Fruit fly (Drosophila melanogaster): ENCODE data around the gene RhoGDI.

Gene RhoGDI

dm6 chr3L:19905427-19905826, 23.1 kb upstream of the RhoGDI start:
- no peak for TF ChIP-seq CG17801 (GFP tag; optimal IDR thresholded peaks at IDR 0.05; ENCODE audit: partially characterized antibody)

DNA sequence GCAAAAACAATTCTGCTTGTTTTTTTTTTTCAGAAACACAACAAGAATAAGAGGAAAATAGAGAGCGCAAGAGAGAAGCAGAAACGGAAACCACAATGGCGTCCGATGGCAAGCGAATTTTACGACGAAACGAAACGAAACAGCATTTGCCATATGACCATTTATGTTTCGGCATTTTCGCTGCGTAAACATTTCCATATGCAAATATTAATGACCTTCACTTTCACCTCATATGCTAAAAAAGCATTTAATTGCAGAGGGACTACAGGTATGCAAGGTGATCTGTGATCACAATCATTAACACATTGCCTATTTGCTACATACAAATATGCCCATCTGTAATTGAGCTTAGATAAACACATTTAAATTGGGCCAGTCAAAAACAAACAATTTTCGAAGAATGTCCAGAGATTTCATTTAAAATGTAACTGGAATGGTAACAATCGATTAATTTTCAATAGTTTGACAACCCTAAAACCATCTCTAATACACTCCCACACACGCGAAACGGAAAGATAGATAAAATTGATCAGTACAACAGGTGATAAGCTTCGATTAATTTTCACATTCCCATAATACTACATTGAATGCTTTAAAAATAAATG, 22.3 kb upstream of the RhoGDI start:
- peak; percentile 59 for TF ChIP-seq CG17801 (GFP tag; optimal IDR thresholded peaks at IDR 0.05; ENCODE audit: partially characterized antibody)

DNA sequence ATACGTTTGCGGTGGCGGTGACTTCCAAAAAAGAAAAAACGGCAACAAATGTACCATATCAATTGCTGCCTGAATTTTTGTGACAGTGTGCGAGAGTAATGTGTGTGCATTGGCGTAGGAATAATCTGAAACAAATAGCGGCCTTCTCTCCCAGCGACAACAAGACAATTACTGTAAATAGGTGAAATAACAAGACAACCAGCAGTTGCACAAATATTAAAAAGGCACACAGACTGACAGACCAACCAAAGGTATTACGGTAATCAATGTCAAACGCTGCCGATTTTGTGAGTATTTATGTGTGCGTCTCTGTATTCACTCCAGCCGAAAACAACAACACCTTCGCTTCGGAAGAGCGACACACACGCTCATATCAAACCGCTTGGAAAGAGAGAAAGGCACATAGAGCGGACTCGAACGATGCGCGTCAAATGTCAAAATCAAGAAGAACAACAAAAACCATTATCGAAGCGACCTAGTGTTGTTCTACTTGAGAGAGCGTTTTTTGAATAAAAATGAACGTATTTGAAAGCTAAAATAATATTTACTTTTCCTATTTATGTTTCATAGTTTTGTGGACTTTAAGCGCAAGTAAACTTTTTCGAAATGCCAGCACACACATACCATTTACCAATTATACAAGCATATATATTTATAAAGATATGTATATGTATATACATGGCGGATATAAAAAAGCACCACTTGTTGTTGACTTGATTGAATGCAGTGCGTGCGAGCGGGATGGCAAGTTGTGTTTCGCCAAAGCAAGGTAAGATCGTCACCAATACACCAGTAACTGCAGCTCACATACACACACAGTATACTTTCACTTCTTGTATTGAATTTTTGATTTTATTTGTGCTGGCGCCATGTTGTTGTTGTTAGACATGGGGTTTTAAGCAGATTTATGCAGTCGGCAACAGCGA, 21.5 kb upstream of the RhoGDI start:
- no peak for TF ChIP-seq CG17801 (GFP tag; optimal IDR thresholded peaks at IDR 0.05; ENCODE audit: partially characterized antibody)

- no peak for TF ChIP-seq CG17801 (GFP tag; optimal IDR thresholded peaks at IDR 0.05; ENCODE audit: partially characterized antibody)
These were observed 20.9 kb upstream of the RhoGDI start for dm6 chr3L:19907706-19908070.

DNA sequence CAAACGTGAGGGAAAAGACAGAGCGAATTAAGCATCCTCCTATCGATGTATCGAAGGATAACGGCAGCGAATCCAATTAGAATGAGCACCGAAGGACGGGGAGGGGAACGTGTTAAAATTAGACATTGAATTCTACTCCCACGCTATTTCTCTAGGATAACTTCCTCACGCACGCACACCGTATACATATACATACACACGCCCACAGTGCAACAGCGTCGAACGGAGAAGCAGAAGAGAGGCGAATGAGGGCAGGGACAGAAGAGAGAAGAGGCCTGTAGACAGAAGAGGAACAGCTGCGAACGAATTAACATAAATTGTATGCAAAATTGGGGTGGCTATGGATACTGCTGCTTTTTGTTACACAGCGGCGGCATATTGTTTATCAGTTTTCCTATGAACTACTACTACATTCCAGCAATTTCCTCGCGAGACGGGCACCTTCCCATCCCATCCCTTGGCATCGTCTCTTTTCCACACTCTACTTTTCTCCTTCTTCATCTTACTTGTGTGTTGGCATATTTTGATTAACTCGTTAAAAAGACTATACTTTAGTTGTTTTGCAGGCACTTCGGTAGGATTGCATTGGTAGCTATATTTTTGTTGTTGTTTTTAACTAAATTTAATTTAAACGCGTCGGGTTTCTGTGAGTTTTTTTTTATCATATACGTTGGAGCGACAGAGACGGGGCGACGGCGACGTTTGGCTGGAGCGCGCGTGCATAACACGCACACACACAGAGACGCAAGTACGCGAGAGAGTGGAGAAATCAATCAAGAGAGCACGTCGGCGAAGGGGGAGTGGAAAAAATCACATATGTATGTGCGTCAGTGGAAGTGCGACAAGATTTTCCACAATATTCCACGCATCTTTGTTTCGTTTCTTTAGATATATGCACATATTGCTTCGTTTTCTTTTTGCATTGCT, 20.1 kb upstream of the RhoGDI start:
- TF ChIP-seq CG17801 (GFP tag; optimal IDR thresholded peaks at IDR 0.05; ENCODE audit: partially characterized antibody): no peak

- TF ChIP-seq CG17801 (GFP tag; optimal IDR thresholded peaks at IDR 0.05; ENCODE audit: partially characterized antibody): no peak
These were observed 19.1 kb upstream of the RhoGDI start for dm6 chr3L:19909234-19910053.

dm6 chr3L:19910054-19910414, 18.5 kb upstream of the RhoGDI start, which contains the start of the genes Mi-2 and Prp3:
Gene Mi-2, minus strand, starts transcription at chr3L:19910215.
Gene Prp3, plus strand, starts transcription at chr3L:19910300.
- TF ChIP-seq CG17801 (GFP tag; optimal IDR thresholded peaks at IDR 0.05; ENCODE audit: partially characterized antibody): peak; percentile 46

DNA sequence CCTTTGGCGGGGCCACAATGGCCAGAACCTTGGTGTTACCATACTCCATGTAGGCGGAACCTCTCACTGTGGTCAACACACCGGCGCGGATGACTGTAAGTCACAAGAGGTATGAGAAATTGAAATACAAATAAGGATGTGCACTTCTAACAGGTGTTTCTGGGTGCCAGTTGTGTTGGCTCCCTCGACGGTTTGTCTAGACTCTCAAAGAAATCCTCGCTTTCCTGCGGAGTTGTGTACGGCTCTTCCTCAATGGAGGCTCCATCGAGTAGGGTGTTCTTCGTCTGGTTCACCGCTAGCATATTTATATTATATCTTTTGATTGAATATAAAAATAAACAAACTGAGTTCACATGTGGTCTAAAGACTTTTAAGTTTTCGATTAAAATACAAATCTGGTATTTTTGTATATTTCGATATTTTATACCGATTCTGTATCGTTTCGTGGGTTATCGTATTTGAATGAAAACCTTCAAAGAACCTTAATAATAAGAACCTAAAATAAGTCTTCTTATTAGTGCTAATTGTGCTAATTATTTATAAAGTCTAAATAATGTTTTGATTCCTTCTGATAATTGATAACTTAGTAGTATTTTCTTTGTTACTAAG, 15.1 kb upstream of the RhoGDI start, which contains the start of gene Mtr3:
TSS of gene Mtr3 (minus strand) at position 388 of the 609 bp plus-strand sequence.
- no peak for TF ChIP-seq CG17801 (GFP tag; optimal IDR thresholded peaks at IDR 0.05; ENCODE audit: partially characterized antibody)

- TF ChIP-seq CG17801 (GFP tag; optimal IDR thresholded peaks at IDR 0.05; ENCODE audit: partially characterized antibody): peak; percentile 47
These were observed 13.7 kb upstream of the RhoGDI start, which contains the start of gene Rpn1 for dm6 chr3L:19914833-19915232. Gene Rpn1, plus strand, starts transcription at chr3L:19915051.

- TF ChIP-seq CG17801 (GFP tag; optimal IDR thresholded peaks at IDR 0.05; ENCODE audit: partially characterized antibody): no peak
These were observed 8.6 kb upstream of the RhoGDI start for dm6 chr3L:19919981-19920380.

DNA sequence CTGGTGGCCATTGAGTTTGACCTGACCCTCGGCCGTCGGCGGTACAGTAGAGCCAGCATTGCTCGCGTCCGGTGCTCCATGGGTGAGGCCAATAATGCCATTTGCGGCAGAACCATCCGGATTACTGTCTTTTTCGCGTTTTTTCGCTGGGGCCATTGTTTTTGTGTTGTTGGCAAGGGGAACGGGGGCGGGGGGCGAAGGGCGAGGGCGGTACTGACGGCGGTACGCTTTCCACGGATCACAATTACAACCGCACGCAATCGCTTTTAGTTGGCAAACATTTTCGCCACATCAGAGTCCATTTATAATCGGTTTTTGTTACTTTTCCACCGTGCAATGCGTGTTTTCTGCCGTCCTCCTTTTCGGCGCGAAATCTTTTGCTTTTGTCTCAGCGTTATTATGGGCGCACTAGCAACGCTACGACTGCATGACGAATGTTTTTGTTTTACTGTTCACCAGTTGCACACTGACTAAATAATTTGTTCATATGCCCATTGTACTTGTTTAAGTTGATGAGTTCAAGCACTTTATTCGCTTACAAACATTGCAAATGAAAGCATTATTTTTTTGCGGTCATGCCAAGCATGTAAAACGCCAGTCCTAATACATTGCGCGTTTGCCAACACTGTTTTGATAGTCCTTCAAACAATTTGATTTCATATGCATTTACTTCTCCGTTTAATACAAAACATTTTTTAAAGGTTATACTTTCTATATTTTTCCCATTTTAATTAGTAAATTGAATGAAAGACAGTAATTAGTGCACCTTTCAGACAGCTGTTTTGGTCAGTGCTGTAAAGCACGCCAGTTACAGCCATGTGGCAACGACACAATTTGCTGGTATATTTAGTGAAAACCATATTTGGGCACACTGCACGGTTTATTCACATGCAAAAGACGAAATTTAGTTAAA, 5.5 kb upstream of the RhoGDI start, which contains the start of gene Pfdn6:
TSS of gene Pfdn6 (plus strand) at position 839 of the 913 bp plus-strand sequence.
- TF ChIP-seq CG17801 (GFP tag; optimal IDR thresholded peaks at IDR 0.05; ENCODE audit: partially characterized antibody): peak; percentile 82

dm6 chr3L:19924771-19925304, 3.7 kb upstream of the RhoGDI start, which contains the start of gene Grasp65:
Gene Grasp65, plus strand, starts transcription at chr3L:19924943.
- TF ChIP-seq CG17801 (GFP tag; optimal IDR thresholded peaks at IDR 0.05; ENCODE audit: partially characterized antibody): peak; percentile 52

All from ovary, adult (tissue).